Worm (Caenorhabditis elegans): Measurements from ENCODE around the gene F53A9.6.
"Not testable (repeated sequence)": the region's sequence is repeated elsewhere in the genome, so short reads cannot be mapped to it uniquely, and the experiment has no call there.

F53A9.6 gene

ce11 chrX:8736965-8737464 is 23.4 kb upstream of the F53A9.6 start, which contains the start of gene M02D8.3:
M02D8.3 (minus strand) TSS chrX:8737015.
- TF ChIP-seq pes-1 (GFP tag; IDR thresholded peaks at IDR 0.05), result no peak
- TF ChIP-seq tbx-11 (GFP tag; IDR thresholded peaks at IDR 0.05), result no peak
- TF ChIP-seq aly-1 (tag; optimal IDR thresholded peaks at IDR 0.05), result no peak
- no peak for TF ChIP-seq ama-1 (optimal IDR thresholded peaks at IDR 0.05)
- no peak for TF ChIP-seq hmbx-1 (tag; optimal IDR thresholded peaks at IDR 0.05)
- no peak for TF ChIP-seq scrt-1 (GFP tag; IDR thresholded peaks at IDR 0.05)
- TF ChIP-seq flt-1 (GFP tag; IDR thresholded peaks at IDR 0.05), result no peak
- TF ChIP-seq F13C5.2 (tag; optimal IDR thresholded peaks at IDR 0.05), result peak; percentile 35
- TF ChIP-seq hnd-1 (tag; optimal IDR thresholded peaks at IDR 0.05), result no peak

- not testable (repeated sequence) for TF ChIP-seq hmg-4 (GFP tag; optimal IDR thresholded peaks at IDR 0.05); tbx-37 (GFP tag; conservative IDR thresholded peaks at IDR 0.05); ets-7 (tag; optimal IDR thresholded peaks at IDR 0.05)
These were observed 18.2 kb upstream of the F53A9.6 start, which contains the start of gene M02D8.6 for ce11 chrX:8731822-8732221. M02D8.6 (minus strand) TSS chrX:8731922.

- TF ChIP-seq hnd-1 (tag; optimal IDR thresholded peaks at IDR 0.05) (no peak), ceh-13 (GFP tag; optimal IDR thresholded peaks at IDR 0.05) (no peak), B0310.2 (tag; optimal IDR thresholded peaks at IDR 0.05) (no peak), aly-1 (tag; optimal IDR thresholded peaks at IDR 0.05) (no peak), sea-1 (GFP tag; conservative IDR thresholded peaks at IDR 0.05) (no peak), flt-1 (GFP tag; IDR thresholded peaks at IDR 0.05) (no peak), F13C5.2 (tag; optimal IDR thresholded peaks at IDR 0.05) (no peak), tra-4 (tag; optimal IDR thresholded peaks at IDR 0.05) (no peak), hmg-4 (GFP tag; optimal IDR thresholded peaks at IDR 0.05) (no peak), pes-1 (GFP tag; IDR thresholded peaks at IDR 0.05) (no peak)
These were observed 13.7 kb upstream of the F53A9.6 start, which contains the start of gene EGAP4.1 for ce11 chrX:8727306-8727705. EGAP4.1 (minus strand) TSS chrX:8727406.

ce11 chrX:8723840-8724239 is 10.2 kb upstream of the F53A9.6 start:
- TF ChIP-seq tra-4 (tag; optimal IDR thresholded peaks at IDR 0.05) (no peak), scrt-1 (GFP tag; IDR thresholded peaks at IDR 0.05) (no peak), hmbx-1 (tag; optimal IDR thresholded peaks at IDR 0.05) (no peak), B0310.2 (tag; optimal IDR thresholded peaks at IDR 0.05) (no peak), F13C5.2 (tag; optimal IDR thresholded peaks at IDR 0.05) (no peak)

ce11 chrX:8723127-8723600 is 9.6 kb upstream of the F53A9.6 start, which contains the start of gene tnt-2:
tnt-2 (minus strand) TSS chrX:8723550.
- no peak for TF ChIP-seq tra-4 (tag; optimal IDR thresholded peaks at IDR 0.05)
- TF ChIP-seq aly-1 (tag; optimal IDR thresholded peaks at IDR 0.05), result no peak
- TF ChIP-seq ets-7 (tag; optimal IDR thresholded peaks at IDR 0.05), result no peak
- TF ChIP-seq F13C5.2 (tag; optimal IDR thresholded peaks at IDR 0.05), result no peak
- no peak for TF ChIP-seq hmg-4 (GFP tag; optimal IDR thresholded peaks at IDR 0.05)
- no peak for TF ChIP-seq B0310.2 (tag; optimal IDR thresholded peaks at IDR 0.05)
- TF ChIP-seq sea-1 (GFP tag; conservative IDR thresholded peaks at IDR 0.05), result no peak
- no peak for TF ChIP-seq hmbx-1 (tag; optimal IDR thresholded peaks at IDR 0.05)
- no peak for TF ChIP-seq ama-1 (optimal IDR thresholded peaks at IDR 0.05)
- TF ChIP-seq tbx-37 (GFP tag; conservative IDR thresholded peaks at IDR 0.05), result no peak
- TF ChIP-seq tbx-11 (GFP tag; IDR thresholded peaks at IDR 0.05), result no peak
- no peak for TF ChIP-seq scrt-1 (GFP tag; IDR thresholded peaks at IDR 0.05)

- no peak for TF ChIP-seq F13C5.2 (tag; optimal IDR thresholded peaks at IDR 0.05)
- TF ChIP-seq ceh-13 (GFP tag; optimal IDR thresholded peaks at IDR 0.05), result no peak
- TF ChIP-seq tbx-11 (GFP tag; IDR thresholded peaks at IDR 0.05), result no peak
- TF ChIP-seq sea-1 (GFP tag; conservative IDR thresholded peaks at IDR 0.05), result no peak
- no peak for TF ChIP-seq tra-4 (tag; optimal IDR thresholded peaks at IDR 0.05)
- no peak for TF ChIP-seq tbx-37 (GFP tag; conservative IDR thresholded peaks at IDR 0.05)
- TF ChIP-seq hmbx-1 (tag; optimal IDR thresholded peaks at IDR 0.05), result no peak
- TF ChIP-seq ets-7 (tag; optimal IDR thresholded peaks at IDR 0.05), result no peak
- TF ChIP-seq ama-1 (optimal IDR thresholded peaks at IDR 0.05), result no peak
- TF ChIP-seq hnd-1 (tag; optimal IDR thresholded peaks at IDR 0.05), result no peak
- TF ChIP-seq pes-1 (GFP tag; IDR thresholded peaks at IDR 0.05), result no peak
- no peak for TF ChIP-seq flt-1 (GFP tag; IDR thresholded peaks at IDR 0.05)
- TF ChIP-seq ceh-36 (tag; optimal IDR thresholded peaks at IDR 0.05), result no peak
- TF ChIP-seq aly-1 (tag; optimal IDR thresholded peaks at IDR 0.05), result no peak
These were observed 7.7 kb upstream of the F53A9.6 start for ce11 chrX:8721273-8721672.

- no peak for TF ChIP-seq tbx-37 (GFP tag; conservative IDR thresholded peaks at IDR 0.05)
- no peak for TF ChIP-seq ets-7 (tag; optimal IDR thresholded peaks at IDR 0.05)
- TF ChIP-seq hmg-4 (GFP tag; optimal IDR thresholded peaks at IDR 0.05), result no peak
- TF ChIP-seq sea-1 (GFP tag; conservative IDR thresholded peaks at IDR 0.05), result no peak
- no peak for TF ChIP-seq tbx-11 (GFP tag; IDR thresholded peaks at IDR 0.05)
- no peak for TF ChIP-seq scrt-1 (GFP tag; IDR thresholded peaks at IDR 0.05)
- no peak for TF ChIP-seq hmbx-1 (tag; optimal IDR thresholded peaks at IDR 0.05)
- no peak for TF ChIP-seq pes-1 (GFP tag; IDR thresholded peaks at IDR 0.05)
- TF ChIP-seq tra-4 (tag; optimal IDR thresholded peaks at IDR 0.05), result no peak
- TF ChIP-seq ama-1 (optimal IDR thresholded peaks at IDR 0.05), result no peak
- TF ChIP-seq ceh-36 (tag; optimal IDR thresholded peaks at IDR 0.05), result no peak
These were observed 7.1 kb upstream of the F53A9.6 start, which contains the start of gene F53A9.9 for ce11 chrX:8720658-8721057. F53A9.9 (minus strand) TSS chrX:8720758.

- TF ChIP-seq tra-4 (tag; optimal IDR thresholded peaks at IDR 0.05), result no peak
- no peak for TF ChIP-seq scrt-1 (GFP tag; IDR thresholded peaks at IDR 0.05)
- no peak for TF ChIP-seq hmg-4 (GFP tag; optimal IDR thresholded peaks at IDR 0.05)
- no peak for TF ChIP-seq sea-1 (GFP tag; conservative IDR thresholded peaks at IDR 0.05)
- no peak for TF ChIP-seq F13C5.2 (tag; optimal IDR thresholded peaks at IDR 0.05)
- TF ChIP-seq aly-1 (tag; optimal IDR thresholded peaks at IDR 0.05), result no peak
- TF ChIP-seq ama-1 (optimal IDR thresholded peaks at IDR 0.05), result no peak
- no peak for TF ChIP-seq tbx-37 (GFP tag; conservative IDR thresholded peaks at IDR 0.05)
- no peak for TF ChIP-seq hnd-1 (tag; optimal IDR thresholded peaks at IDR 0.05)
- TF ChIP-seq flt-1 (GFP tag; IDR thresholded peaks at IDR 0.05), result no peak
- TF ChIP-seq B0310.2 (tag; optimal IDR thresholded peaks at IDR 0.05), result no peak
- no peak for TF ChIP-seq ceh-36 (tag; optimal IDR thresholded peaks at IDR 0.05)
- TF ChIP-seq ceh-13 (GFP tag; optimal IDR thresholded peaks at IDR 0.05), result no peak
- TF ChIP-seq pes-1 (GFP tag; IDR thresholded peaks at IDR 0.05), result no peak
- TF ChIP-seq ets-7 (tag; optimal IDR thresholded peaks at IDR 0.05), result no peak
- TF ChIP-seq tbx-11 (GFP tag; IDR thresholded peaks at IDR 0.05), result no peak
These were observed 6.3 kb upstream of the F53A9.6 start for ce11 chrX:8719888-8720287.

Measured in whole organism, early embryonic.